Fruit fly (Drosophila melanogaster) whole organism, prepupa: ENCODE measurements around the gene repo.

Experiments used
- Blimp-1 ChIP-seq: fragments of 200-800 bp; sonication (Bioruptor generic); optimal IDR thresholded peaks from 3 replicates; lab custom pipeline; 2017; ENCODE audit warnings: missing biosample characterization, missing genetic modification characterization, mild to moderate bottlenecking, moderate library complexity, missing genetic modification reagents
- CG11294 ChIP-seq: fragments of 200-800 bp; sonication (Bioruptor generic); IDR thresholded peaks from 2 replicates; pipeline ENCODE4 v1.3.6; 2022; ENCODE audit warnings: missing biosample characterization, missing genetic modification characterization
- CG11902 ChIP-seq: fragments of 200-800 bp; sonication (Bioruptor generic); optimal IDR thresholded peaks from 3 replicates; lab custom pipeline; 2016; ENCODE audit warnings: missing biosample characterization, missing genetic modification characterization
- CG15336 ChIP-seq: fragments of 200-800 bp; sonication (Bioruptor generic); IDR thresholded peaks from 2 replicates; pipeline ENCODE4 v1.3.6; 2022; ENCODE audit warnings: missing biosample characterization, missing genetic modification characterization
- CG16779 ChIP-seq: fragments of 200-800 bp; sonication (Bioruptor generic); optimal IDR thresholded peaks from 3 replicates; lab custom pipeline; 2017; ENCODE audit warnings: missing biosample characterization, mild to moderate bottlenecking, missing genetic modification characterization
- CG31627 ChIP-seq: fragments of 200-800 bp; sonication (Bioruptor generic); optimal IDR thresholded peaks from 3 replicates; lab custom pipeline; 2016; ENCODE audit warnings: missing biosample characterization, missing genetic modification characterization
- CG34406 ChIP-seq: fragments of 200-800 bp; sonication (Bioruptor generic); optimal IDR thresholded peaks from 3 replicates; lab custom pipeline; 2016; ENCODE audit warnings: missing biosample characterization, missing genetic modification characterization
- CG6163 ChIP-seq: fragments of 200-800 bp; sonication (Bioruptor generic); IDR thresholded peaks from 3 replicates; pipeline ENCODE4 v1.3.6; 2022; ENCODE audit warnings: missing biosample characterization, missing genetic modification characterization
- CG6792 ChIP-seq: fragments of 200-800 bp; sonication (Bioruptor generic); optimal IDR thresholded peaks from 3 replicates; lab custom pipeline; 2016; ENCODE audit warnings: missing biosample characterization, missing genetic modification characterization
- CG6854 ChIP-seq: fragments of 200-800 bp; sonication (Bioruptor generic); optimal IDR thresholded peaks from 2 replicates; lab custom pipeline; 2017; ENCODE audit warnings: missing biosample characterization, mild to moderate bottlenecking, missing genetic modification characterization
- CG7368 ChIP-seq: fragments of 200-800 bp; sonication (Bioruptor generic); optimal IDR thresholded peaks from 3 replicates; lab custom pipeline; 2016; ENCODE audit warnings: missing biosample characterization, missing genetic modification characterization
- CG8119 ChIP-seq: fragments of 200-800 bp; sonication (Bioruptor generic); IDR thresholded peaks from 3 replicates; pipeline ENCODE4 v1.3.6; 2022; ENCODE audit warnings: missing biosample characterization, missing genetic modification characterization
- CG8632 ChIP-seq: fragments of 200-800 bp; sonication (Bioruptor generic); optimal IDR thresholded peaks from 3 replicates; lab custom pipeline; 2016; ENCODE audit warnings: missing biosample characterization, missing genetic modification characterization
- CG9139 ChIP-seq: fragments of 200-800 bp; sonication (Bioruptor generic); optimal IDR thresholded peaks from 3 replicates; lab custom pipeline; 2017; ENCODE audit warnings: missing biosample characterization, mild to moderate bottlenecking, missing genetic modification characterization
- Eip78C ChIP-seq: fragments of 200-800 bp; sonication (Bioruptor generic); peaks from one replicate; lab custom pipeline; 2016; ENCODE audit warnings: missing biosample characterization, missing genetic modification characterization
- Eip93F ChIP-seq: fragments of 200-800 bp; sonication (Bioruptor generic); optimal IDR thresholded peaks from 2 replicates; lab custom pipeline; 2016; ENCODE audit warnings: missing biosample characterization, mild to moderate bottlenecking, missing genetic modification characterization
- Ets96B ChIP-seq: fragments of 200-800 bp; optimal IDR thresholded peaks from 2 replicates; lab custom pipeline; 2019; ENCODE audit warnings: missing biosample characterization, mild to moderate bottlenecking, missing genetic modification characterization, moderate library complexity
- Gug ChIP-seq: fragments of 200-800 bp; sonication (Bioruptor generic); IDR thresholded peaks from 2 replicates; pipeline ENCODE4 v1.3.6; 2022; ENCODE audit warnings: missing biosample characterization, missing genetic modification characterization
- Hr4 ChIP-seq: fragments of 200-800 bp; sonication (Bioruptor generic); optimal IDR thresholded peaks from 3 replicates; lab custom pipeline; 2016; ENCODE audit warnings: missing biosample characterization, missing genetic modification characterization
- Sox14 ChIP-seq: fragments of 200-800 bp; sonication (Bioruptor generic); optimal IDR thresholded peaks from 3 replicates; lab custom pipeline; 2016; ENCODE audit warnings: missing biosample characterization, missing genetic modification characterization
- acj6 ChIP-seq: fragments of 200-800 bp; sonication (Bioruptor generic); optimal IDR thresholded peaks from 3 replicates; lab custom pipeline; 2016; ENCODE audit warnings: missing biosample characterization, missing genetic modification characterization
- cyc ChIP-seq: fragments of 200-800 bp; sonication (Bioruptor generic); optimal IDR thresholded peaks from 3 replicates; lab custom pipeline; 2016; ENCODE audit warnings: missing biosample characterization, missing genetic modification characterization
- dsx ChIP-seq: fragments of 200-800 bp; optimal IDR thresholded peaks from 3 replicates; lab custom pipeline; 2019; ENCODE audit warnings: missing biosample characterization, mild to moderate bottlenecking, missing genetic modification characterization, moderate library complexity; ENCODE audit not compliant: poor library complexity, severe bottlenecking
- eg ChIP-seq: fragments of 200-800 bp; sonication (Bioruptor generic); IDR thresholded peaks from 3 replicates; pipeline ENCODE4 v1.3.6; 2022; ENCODE audit warnings: missing biosample characterization, missing genetic modification characterization
- esn ChIP-seq: fragments of 200-800 bp; sonication (Bioruptor generic); optimal IDR thresholded peaks from 2 replicates; lab custom pipeline; 2016; ENCODE audit warnings: missing biosample characterization, mild to moderate bottlenecking, missing genetic modification characterization, moderate library complexity
- fd85E ChIP-seq: fragments of 200-800 bp; sonication (Bioruptor generic); optimal IDR thresholded peaks from 3 replicates; lab custom pipeline; 2016; ENCODE audit warnings: missing biosample characterization, missing genetic modification characterization
- lz ChIP-seq: fragments of 200-800 bp; sonication (Bioruptor generic); optimal IDR thresholded peaks from 3 replicates; lab custom pipeline; 2016; ENCODE audit warnings: missing biosample characterization, missing genetic modification characterization
- net ChIP-seq: fragments of 200-800 bp; sonication (Bioruptor generic); optimal IDR thresholded peaks from 3 replicates; lab custom pipeline; 2016; ENCODE audit warnings: missing biosample characterization, missing genetic modification characterization
- pdm3 ChIP-seq: fragments of 200-800 bp; sonication (Bioruptor generic); optimal IDR thresholded peaks from 3 replicates; lab custom pipeline; 2016; ENCODE audit warnings: missing biosample characterization, missing genetic modification characterization
- ss ChIP-seq, 2 experiments: fragments of 200-800 bp; sonication (Bioruptor generic); optimal IDR thresholded peaks; 2 replicates in 1 of 2; 3 replicates in 1 of 2; lab custom pipeline; 2017 to 2018; ENCODE audit warnings: mild to moderate bottlenecking in 2 of 2, missing biosample characterization in 2 of 2, missing genetic modification characterization in 2 of 2, moderate library complexity in 1 of 2
- svp ChIP-seq: fragments of 200-800 bp; sonication (Bioruptor generic); peaks from one replicate; lab custom pipeline; 2016; ENCODE audit warnings: missing biosample characterization, missing genetic modification characterization
- topi ChIP-seq: fragments of 200-800 bp; sonication (Bioruptor generic); optimal IDR thresholded peaks from 3 replicates; lab custom pipeline; 2016; ENCODE audit warnings: missing biosample characterization, missing genetic modification characterization
- vri ChIP-seq: fragments of 200-800 bp; sonication (Bioruptor generic); optimal IDR thresholded peaks from 3 replicates; lab custom pipeline; 2016; ENCODE audit warnings: missing biosample characterization, mild to moderate bottlenecking, missing genetic modification characterization

repo gene

dm6 chr3R:18269744-18270348, 33.9 kb downstream of the repo start:
- no peak for TF ChIP-seq esn (GFP tag; lab: Kevin White, UChicago)

- TF ChIP-seq CG15336 (GFP tag; lab: Robert Waterston, UW) (no peak; the same call in 1 of the 2 replicates), Gug (GFP tag; lab: Robert Waterston, UW) (no peak), eg (GFP tag; lab: Robert Waterston, UW) (no peak), lz (GFP tag; lab: Kevin White, UChicago) (peak; percentile 36), acj6 (GFP tag; lab: Kevin White, UChicago) (peak; percentile 30), CG6163 (GFP tag; lab: Robert Waterston, UW) (0 out of 3 replicates have a peak, but pooled peaks have one; percentile 10), esn (GFP tag; lab: Kevin White, UChicago) (peak; percentile 29), CG31627 (GFP tag; lab: Kevin White, UChicago) (peak; percentile 17), fd85E (GFP tag; lab: Kevin White, UChicago) (no peak), topi (GFP tag; lab: Kevin White, UChicago) (no peak), Hr4 (GFP tag; lab: Kevin White, UChicago) (peak; percentile 42), CG11902 (GFP tag; lab: Kevin White, UChicago) (no peak), pdm3 (GFP tag; lab: Kevin White, UChicago) (no peak), svp (no peak), Eip93F (GFP tag; lab: Kevin White, UChicago) (peak; percentile 42), net (GFP tag; lab: Kevin White, UChicago) (no peak), CG7368 (no peak), Sox14 (GFP tag; lab: Kevin White, UChicago) (peak; percentile 17), CG6792 (GFP tag; lab: Kevin White, UChicago) (no peak), cyc (GFP tag; lab: Kevin White, UChicago) (peak; percentile 32), dsx (GFP tag; lab: Kevin White, UChicago) (no peak), Blimp-1 (GFP tag; lab: Kevin White, UChicago) (no peak)
These were observed 38.5 kb downstream of the repo start, which contains the start of the genes Vps39 and eIF1A for dm6 chr3R:18274328-18275098. Vps39 (minus strand) TSS chr3R:18274446. eIF1A (plus strand) TSS chr3R:18274665.

dm6 chr3R:18275113-18275782, 39.3 kb downstream of the repo start:
- TF ChIP-seq Gug (GFP tag; lab: Robert Waterston, UW): peak; percentile 30; the same call in 1 of the 2 replicates
- TF ChIP-seq CG11294: no peak
- TF ChIP-seq pdm3 (GFP tag; lab: Kevin White, UChicago): no peak
- peak; percentile 35 for TF ChIP-seq CG16779 (tag; lab: Kevin White, UChicago)
- TF ChIP-seq ss (GFP tag; optimal IDR thresholded peaks at IDR 0.05; lab: Kevin White, UChicago): peak in 1 of 2 experiments; percentile 27
- TF ChIP-seq Ets96B (tag; lab: Kevin White, UChicago): peak; percentile 26
- no peak for TF ChIP-seq fd85E (GFP tag; lab: Kevin White, UChicago)
- peak; percentile 48 for TF ChIP-seq CG6163 (GFP tag; lab: Robert Waterston, UW)
- no peak for TF ChIP-seq topi (GFP tag; lab: Kevin White, UChicago)
- peak; percentile 11 for TF ChIP-seq CG8632 (GFP tag; lab: Kevin White, UChicago)
- no peak for TF ChIP-seq CG9139 (GFP tag; lab: Kevin White, UChicago)
- TF ChIP-seq CG8119 (GFP tag; lab: Robert Waterston, UW): peak; percentile 70; the same call in 2 of the 3 replicates
- no peak for TF ChIP-seq svp
- TF ChIP-seq CG6854 (GFP tag; lab: Kevin White, UChicago): peak; percentile 15
- peak; percentile 1 for TF ChIP-seq CG6792 (GFP tag; lab: Kevin White, UChicago)
- peak; percentile 18 for TF ChIP-seq acj6 (GFP tag; lab: Kevin White, UChicago)
- TF ChIP-seq vri: peak; percentile 8
- TF ChIP-seq eg (GFP tag; lab: Robert Waterston, UW): peak; percentile 69; the same call in 2 of the 3 replicates
- TF ChIP-seq lz (GFP tag; lab: Kevin White, UChicago): peak; percentile 2
- peak; percentile 75 for TF ChIP-seq CG15336 (GFP tag; lab: Robert Waterston, UW)
- TF ChIP-seq net (GFP tag; lab: Kevin White, UChicago): peak; percentile 37
- TF ChIP-seq Eip78C (GFP tag; lab: Kevin White, UChicago): peak; percentile 36
- TF ChIP-seq esn (GFP tag; lab: Kevin White, UChicago): peak; percentile 20
- peak; percentile 63 for TF ChIP-seq CG34406
- peak; percentile 33 for TF ChIP-seq Sox14 (GFP tag; lab: Kevin White, UChicago)
